Worm (Caenorhabditis elegans) whole organism, L1 larva: ENCODE data around the gene ogdh-1.

ENCODE experiments used
- C04F5.9 ChIP-seq: sonication (generic microtip); optimal IDR thresholded peaks from 2 replicates; lab custom pipeline; 2016; ENCODE audit warnings: missing genetic modification characterization, missing compliant biosample characterization
- C16A3.4 ChIP-seq: fragments of 150-350 bp; optimal IDR thresholded peaks from 2 replicates; lab custom pipeline; 2014; ENCODE audit warnings: missing biosample characterization, missing genetic modification characterization
- Y116A8C.19 ChIP-seq: sonication (generic microtip); optimal IDR thresholded peaks from 2 replicates; lab custom pipeline; 2016; ENCODE audit warnings: missing compliant biosample characterization, missing genetic modification characterization, borderline replicate concordance
- aly-2 ChIP-seq: fragments of 150-350 bp; optimal IDR thresholded peaks from 2 replicates; lab custom pipeline; 2014; ENCODE audit warnings: missing biosample characterization, missing genetic modification characterization
- ama-1 ChIP-seq: fragments of 150-350 bp; optimal IDR thresholded peaks from 2 replicates; lab custom pipeline; 2014
- blmp-1 ChIP-seq: fragments of 150-350 bp; optimal IDR thresholded peaks from 2 replicates; lab custom pipeline; 2014; ENCODE audit warnings: missing biosample characterization, missing genetic modification characterization
- ceh-63 ChIP-seq: fragments of 200-800 bp; sonication (Bioruptor generic); optimal IDR thresholded peaks from 2 replicates; lab custom pipeline; 2018; ENCODE audit warnings: mild to moderate bottlenecking, missing genetic modification characterization, missing compliant biosample characterization
- ceh-8 ChIP-seq: fragments of 200-800 bp; sonication (Bioruptor generic); optimal IDR thresholded peaks from 2 replicates; lab custom pipeline; 2018; ENCODE audit warnings: mild to moderate bottlenecking, missing genetic modification characterization, moderate library complexity, missing compliant biosample characterization
- ceh-82 ChIP-seq, 3 experiments: fragments of 150-350 bp in 1 of 3; sonication (generic microtip) in 2 of 3; optimal IDR thresholded peaks; 2 replicates each; lab custom pipeline; 2014 to 2017; ENCODE audit warnings: missing biosample characterization in 3 of 3, missing genetic modification characterization in 3 of 3
- ceh-88 ChIP-seq: fragments of 200-800 bp; sonication (Bioruptor generic); IDR thresholded peaks from 2 replicates; pipeline ENCODE4 v1.3.6; 2022; ENCODE audit warnings: missing genetic modification characterization, missing compliant biosample characterization
- efl-1 ChIP-seq, 4 experiments: fragments of 150-350 bp; optimal IDR thresholded peaks in 3 of 4; peaks in 1 of 4; 1 replicate in 1 of 4; 2 replicates in 3 of 4; lab custom pipeline; 2014; ENCODE audit warnings: missing biosample characterization in 2 of 4, missing genetic modification characterization in 2 of 4, missing genetic modification reagents in 2 of 4
- egl-13 ChIP-seq: sonication (generic microtip); optimal IDR thresholded peaks from 2 replicates; lab custom pipeline; 2016; ENCODE audit warnings: missing genotype, missing genetic modification reagents, missing genetic modification characterization, missing compliant biosample characterization
- egl-27 ChIP-seq, 2 experiments: fragments of 150-350 bp in 1 of 2; sonication (generic microtip); optimal IDR thresholded peaks; 3 replicates each; lab custom pipeline; 2017 to 2018; ENCODE audit warnings: missing biosample characterization in 2 of 2, missing genetic modification characterization in 2 of 2, missing genetic modification reagents in 2 of 2
- elt-3 ChIP-seq, 6 experiments: fragments of 150-350 bp in 1 of 6; sonication (generic microtip); optimal IDR thresholded peaks; 2 replicates each; lab custom pipeline; 2017 to 2018; ENCODE audit warnings: missing biosample characterization in 6 of 6, missing genetic modification characterization in 6 of 6, inconsistent platforms in 1 of 6
- grh-1 ChIP-seq: fragments of 200-800 bp; sonication (Bioruptor generic); IDR thresholded peaks from 2 replicates; pipeline ENCODE4 v1.3.6; 2022; ENCODE audit warnings: missing genetic modification reagents, missing genetic modification characterization, missing compliant biosample characterization
- hpl-2 ChIP-seq: fragments of 150-350 bp; optimal IDR thresholded peaks from 2 replicates; lab custom pipeline; 2014; ENCODE audit warnings: missing biosample characterization, missing genetic modification reagents, missing genetic modification characterization
- irx-1 ChIP-seq: sonication (generic microtip); optimal IDR thresholded peaks from 2 replicates; lab custom pipeline; 2016; ENCODE audit warnings: missing genetic modification characterization, missing compliant biosample characterization
- isw-1 ChIP-seq: fragments of 200-800 bp; sonication (Bioruptor generic); IDR thresholded peaks from 2 replicates; pipeline ENCODE4 v1.3.6; 2022; ENCODE audit warnings: missing genetic modification characterization, missing compliant biosample characterization
- jun-1 ChIP-seq: fragments of 150-350 bp; optimal IDR thresholded peaks from 2 replicates; lab custom pipeline; 2014; ENCODE audit warnings: missing biosample characterization, missing genetic modification reagents, missing genetic modification characterization
- lin-14 ChIP-seq: fragments of 200-800 bp; sonication (Bioruptor generic); optimal IDR thresholded peaks from 2 replicates; lab custom pipeline; 2018; ENCODE audit warnings: mild to moderate bottlenecking, missing genetic modification characterization, moderate library complexity, missing compliant biosample characterization
- lin-39 ChIP-seq: fragments of 150-350 bp; optimal IDR thresholded peaks from 2 replicates; lab custom pipeline; 2014; ENCODE audit warnings: missing biosample characterization, missing genetic modification reagents, missing genetic modification characterization
- mdl-1 ChIP-seq, 2 experiments: fragments of 150-350 bp; optimal IDR thresholded peaks; 2 replicates each; lab custom pipeline; 2014 to 2017; ENCODE audit warnings: missing biosample characterization in 2 of 2, missing genetic modification characterization in 2 of 2, inconsistent platforms in 1 of 2
- mep-1 ChIP-seq: fragments of 150-350 bp; optimal IDR thresholded peaks from 2 replicates; lab custom pipeline; 2014; ENCODE audit warnings: missing biosample characterization, missing genetic modification characterization
- nhr-47 ChIP-seq: sonication (generic microtip); optimal IDR thresholded peaks from 2 replicates; lab custom pipeline; 2016; ENCODE audit warnings: mild to moderate bottlenecking, missing genetic modification characterization, moderate library complexity, missing compliant biosample characterization
- nhr-71 ChIP-seq: sonication (generic microtip); optimal IDR thresholded peaks from 2 replicates; lab custom pipeline; 2016; ENCODE audit warnings: mild to moderate bottlenecking, missing genetic modification characterization, moderate library complexity, missing compliant biosample characterization
- nhr-76 ChIP-seq: sonication (generic microtip); optimal IDR thresholded peaks from 2 replicates; lab custom pipeline; 2017; ENCODE audit warnings: missing biosample characterization, missing genetic modification characterization
- nhr-77 ChIP-seq: fragments of 150-350 bp; optimal IDR thresholded peaks from 2 replicates; lab custom pipeline; 2014; ENCODE audit warnings: missing biosample characterization, missing genetic modification characterization
- nhr-84 ChIP-seq: sonication (generic microtip); optimal IDR thresholded peaks from 2 replicates; lab custom pipeline; 2017; ENCODE audit warnings: missing biosample characterization, missing genetic modification characterization
- nhr-85 ChIP-seq: sonication (generic microtip); peaks from one replicate; lab custom pipeline; 2016; ENCODE audit warnings: missing genetic modification characterization, inconsistent platforms, missing compliant biosample characterization
- nhr-90 ChIP-seq: sonication (generic microtip); optimal IDR thresholded peaks from 2 replicates; lab custom pipeline; 2016; ENCODE audit warnings: mild to moderate bottlenecking, missing genetic modification characterization, missing compliant biosample characterization; ENCODE audit not compliant: poor library complexity
- pag-3 ChIP-seq: sonication (generic microtip); optimal IDR thresholded peaks from 2 replicates; lab custom pipeline; 2017; ENCODE audit warnings: missing genetic modification characterization, mild to moderate bottlenecking, missing compliant biosample characterization, antibody characterized with exemption, borderline replicate concordance; ENCODE audit not compliant: insufficient read depth
- pax-3 ChIP-seq: fragments of 200-800 bp; sonication (Bioruptor generic); optimal IDR thresholded peaks from 2 replicates; lab custom pipeline; 2018; ENCODE audit warnings: mild to moderate bottlenecking, missing genetic modification characterization, moderate library complexity, missing compliant biosample characterization
- rnt-1 ChIP-seq: sonication (generic microtip); optimal IDR thresholded peaks from 2 replicates; lab custom pipeline; 2016; ENCODE audit warnings: mild to moderate bottlenecking, missing genetic modification characterization, moderate library complexity, missing compliant biosample characterization
- unc-30 ChIP-seq: sonication (generic microtip); optimal IDR thresholded peaks from 2 replicates; lab custom pipeline; 2017; ENCODE audit warnings: missing biosample characterization, missing genetic modification characterization
- xbp-1 ChIP-seq: sonication (generic microtip); optimal IDR thresholded peaks from 2 replicates; lab custom pipeline; 2016; ENCODE audit warnings: missing genetic modification characterization, missing compliant biosample characterization
- zag-1 ChIP-seq: fragments of 150-350 bp; optimal IDR thresholded peaks from 2 replicates; lab custom pipeline; 2014; ENCODE audit warnings: missing biosample characterization, missing genetic modification characterization
- zip-4 ChIP-seq: fragments of 200-800 bp; sonication (Bioruptor generic); optimal IDR thresholded peaks from 2 replicates; lab custom pipeline; 2018; ENCODE audit warnings: mild to moderate bottlenecking, missing genetic modification characterization, moderate library complexity, missing compliant biosample characterization
- ztf-4 ChIP-seq: fragments of 150-350 bp; optimal IDR thresholded peaks from 2 replicates; lab custom pipeline; 2014; ENCODE audit warnings: missing biosample characterization, missing genetic modification characterization

ogdh-1 gene

ce11 chrIV:4712376-4712775, 8.6 kb upstream of the ogdh-1 start, which contains the start of gene yars-2 (continued):
- no peak for TF ChIP-seq C16A3.4
- TF ChIP-seq ama-1 (lab: Kevin White, UChicago), result no peak
- TF ChIP-seq nhr-71, result peak; percentile 28
- TF ChIP-seq irx-1 (tag; lab: Kevin White, UChicago), result no peak
- no peak for TF ChIP-seq blmp-1
- no peak for TF ChIP-seq hpl-2 (GFP tag; lab: Kevin White, UChicago)
- TF ChIP-seq nhr-90, result peak; percentile 18
- TF ChIP-seq xbp-1, result peak; percentile 10
- TF ChIP-seq ztf-4 (tag; lab: Kevin White, UChicago), result no peak
- TF ChIP-seq pax-3 (tag; lab: Kevin White, UChicago), result no peak
- TF ChIP-seq grh-1, result no peak
- TF ChIP-seq nhr-77 (tag; lab: Kevin White, UChicago), result no peak
- TF ChIP-seq mdl-1 (tag; optimal IDR thresholded peaks at IDR 0.05; lab: Kevin White, UChicago), result no peak
- TF ChIP-seq nhr-85 (tag; lab: Kevin White, UChicago), result no peak
- TF ChIP-seq nhr-76 (tag; lab: Kevin White, UChicago), result no peak
- no peak for TF ChIP-seq lin-39
- no peak for TF ChIP-seq aly-2 (tag; lab: Kevin White, UChicago)
- no peak for TF ChIP-seq zag-1 (tag; lab: Kevin White, UChicago)
- TF ChIP-seq ceh-63, result no peak
- TF ChIP-seq C04F5.9 (tag; lab: Kevin White, UChicago), result no peak
- TF ChIP-seq nhr-84 (tag; lab: Kevin White, UChicago), result no peak
- no peak for TF ChIP-seq ceh-82 (tag; optimal IDR thresholded peaks at IDR 0.05; lab: Kevin White, UChicago)
- TF ChIP-seq jun-1 (tag; lab: Kevin White, UChicago), result no peak
- no peak for TF ChIP-seq elt-3 (tag; optimal IDR thresholded peaks at IDR 0.05; lab: Kevin White, UChicago)
- TF ChIP-seq ceh-8 (GFP tag; lab: Kevin White, UChicago), result no peak
- TF ChIP-seq isw-1 (GFP tag; lab: Robert Waterston, UW), result no peak
- no peak for TF ChIP-seq Y116A8C.19 (tag; lab: Kevin White, UChicago)
- TF ChIP-seq lin-14 (GFP tag; lab: Kevin White, UChicago), result no peak
- no peak for TF ChIP-seq zip-4
- TF ChIP-seq unc-30 (tag; lab: Kevin White, UChicago), result no peak
- peak; percentile 4 to 26 for TF ChIP-seq efl-1 (optimal IDR thresholded peaks at IDR 0.05; lab: Kevin White, UChicago)
- TF ChIP-seq efl-1 (GFP tag; optimal IDR thresholded peaks at IDR 0.05 in 1 of 2; lab: Kevin White, UChicago), result no peak
- no peak for TF ChIP-seq mep-1 (tag; lab: Kevin White, UChicago)
- TF ChIP-seq pag-3, result no peak

- TF ChIP-seq efl-1 (optimal IDR thresholded peaks at IDR 0.05; lab: Kevin White, UChicago) (no peak), efl-1 (GFP tag; optimal IDR thresholded peaks at IDR 0.05 in 1 of 2; lab: Kevin White, UChicago) (peak in 1 of 2 experiments; percentile 67), nhr-47 (tag; lab: Kevin White, UChicago) (no peak), pag-3 (no peak), rnt-1 (tag; lab: Kevin White, UChicago) (no peak)
Observed at ce11 chrIV:4710459-4710858, 6.6 kb upstream of the ogdh-1 start, which contains the start of gene cif-1. Gene cif-1 (minus strand): TSS chrIV:4710755.

- TF ChIP-seq egl-27 (tag; optimal IDR thresholded peaks at IDR 0.05; lab: Kevin White, UChicago) (no peak), ztf-4 (tag; lab: Kevin White, UChicago) (no peak), egl-13 (tag; lab: Kevin White, UChicago) (no peak), pag-3 (no peak), C04F5.9 (tag; lab: Kevin White, UChicago) (no peak), zip-4 (no peak), ceh-88 (GFP tag; lab: Robert Waterston, UW) (no peak), aly-2 (tag; lab: Kevin White, UChicago) (no peak)
Observed at ce11 chrIV:4705922-4706321, 2.1 kb upstream of the ogdh-1 start.
